Worm (Caenorhabditis elegans) whole organism, early embryonic: ENCODE measurements around the gene F31E9.6.
"Not testable (repeated sequence)": the region's sequence is repeated elsewhere in the genome, so short reads cannot be mapped to it uniquely, and the experiment has no call there.

Source experiments
- B0310.2 ChIP-seq: sonication (generic microtip); optimal IDR thresholded peaks from 2 replicates; lab custom pipeline; 2016; ENCODE audit warnings: mild to moderate bottlenecking, missing genetic modification characterization, missing compliant biosample characterization
- aly-1 ChIP-seq: sonication (generic microtip); optimal IDR thresholded peaks from 2 replicates; lab custom pipeline; 2016; ENCODE audit warnings: missing genetic modification characterization, missing compliant biosample characterization
- ceh-13 ChIP-seq: fragments of 200-800 bp; sonication (Bioruptor generic); optimal IDR thresholded peaks from 2 replicates; lab custom pipeline; 2018; ENCODE audit warnings: mild to moderate bottlenecking, missing genetic modification characterization, missing compliant biosample characterization
- ets-7 ChIP-seq: sonication (generic microtip); optimal IDR thresholded peaks from 2 replicates; lab custom pipeline; 2016; ENCODE audit warnings: missing genotype, missing genetic modification characterization, missing compliant biosample characterization
- flt-1 ChIP-seq: fragments of 200-800 bp; sonication (Bioruptor generic); IDR thresholded peaks from 2 replicates; pipeline ENCODE4 v1.3.6; 2022; ENCODE audit warnings: missing genetic modification characterization, missing compliant biosample characterization
- hmbx-1 ChIP-seq: sonication (generic microtip); optimal IDR thresholded peaks from 2 replicates; lab custom pipeline; 2016; ENCODE audit warnings: mild to moderate bottlenecking, missing genetic modification characterization, missing compliant biosample characterization
- hmg-4 ChIP-seq: fragments of 200-800 bp; sonication (Bioruptor generic); optimal IDR thresholded peaks from 2 replicates; lab custom pipeline; 2018; ENCODE audit warnings: mild to moderate bottlenecking, missing genetic modification characterization, missing compliant biosample characterization
- pes-1 ChIP-seq: fragments of 200-800 bp; sonication (Bioruptor generic); IDR thresholded peaks from 2 replicates; pipeline ENCODE4 v1.3.6; 2022; ENCODE audit warnings: missing genetic modification reagents, missing genetic modification characterization, missing compliant biosample characterization
- scrt-1 ChIP-seq: fragments of 200-800 bp; sonication (Bioruptor generic); IDR thresholded peaks from 2 replicates; pipeline ENCODE4 v1.3.6; 2022; ENCODE audit warnings: missing genetic modification characterization, missing compliant biosample characterization
- tbx-11 ChIP-seq: fragments of 200-800 bp; sonication (Bioruptor generic); IDR thresholded peaks from 2 replicates; pipeline ENCODE4 v1.3.6; 2022; ENCODE audit warnings: missing genetic modification characterization, missing compliant biosample characterization
- tbx-37 ChIP-seq: fragments of 200-800 bp; sonication (Bioruptor generic); conservative IDR thresholded peaks from 2 replicates; pipeline ENCODE4 v1.3.6; 2022; ENCODE audit warnings: missing genetic modification reagents, missing genetic modification characterization, missing compliant biosample characterization
- tra-4 ChIP-seq: sonication (generic microtip); optimal IDR thresholded peaks from 2 replicates; lab custom pipeline; 2017; ENCODE audit warnings: missing genetic modification characterization, missing compliant biosample characterization

The F31E9.6 gene

ce11 chrV:17272112-17272511 lies 42.8 kb downstream of the F31E9.6 start:
- TF ChIP-seq pes-1 (GFP tag; lab: Robert Waterston, UW) (no peak), tra-4 (tag; lab: Kevin White, UChicago) (no peak), aly-1 (no peak), tbx-11 (GFP tag; lab: Robert Waterston, UW) (no peak), tbx-37 (GFP tag; lab: Robert Waterston, UW) (no peak), flt-1 (no peak), ceh-13 (GFP tag; lab: Kevin White, UChicago) (no peak), scrt-1 (no peak), ets-7 (tag; lab: Kevin White, UChicago) (no peak)

ce11 chrV:17264855-17265254 lies 50.1 kb downstream of the F31E9.6 start, which contains the start of gene K10G4.3:
Gene K10G4.3, minus strand, starts transcription at chrV:17264955.
- not testable (repeated sequence) for TF ChIP-seq hmg-4 (GFP tag; lab: Kevin White, UChicago); B0310.2 (tag; lab: Kevin White, UChicago); hmbx-1
